Worm (Caenorhabditis elegans): Measurements from ENCODE around the gene che-10.

che-10 gene

DNA sequence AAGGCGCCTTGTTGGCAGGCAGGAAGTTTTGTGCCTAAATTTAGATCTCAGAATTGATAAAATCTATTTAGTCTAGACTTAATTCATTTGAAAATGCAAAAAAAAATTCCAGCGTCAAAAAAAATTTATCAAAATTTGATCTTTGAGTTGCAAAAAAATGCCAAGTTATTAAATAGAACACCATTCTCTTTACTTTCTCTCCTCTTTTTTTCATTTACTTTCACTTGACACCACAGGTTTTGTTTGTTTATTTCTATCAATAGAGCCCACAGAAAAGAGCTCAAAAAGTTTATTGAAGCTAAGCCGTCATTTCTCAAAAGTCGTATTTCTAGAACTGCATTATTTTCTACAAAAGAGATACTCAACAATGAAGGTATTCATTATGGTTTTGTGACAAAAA, 25.4 kb downstream of the che-10 start, which contains the start of gene pqn-35:
Gene pqn-35 (plus strand): TSS at position 301 of the 400 bp plus-strand sequence.
- TF ChIP-seq nhr-28 (tag; optimal IDR thresholded peaks at IDR 0.05) (no peak), mab-5 (tag; optimal IDR thresholded peaks at IDR 0.05) (no peak), sem-2 (GFP tag; optimal IDR thresholded peaks at IDR 0.05) (no peak), nhr-76 (tag; optimal IDR thresholded peaks at IDR 0.05) (no peak), zip-8 (tag; optimal IDR thresholded peaks at IDR 0.05) (no peak), mep-1 (tag; optimal IDR thresholded peaks at IDR 0.05) (no peak), snpc-4 (tag; optimal IDR thresholded peaks at IDR 0.05) (no peak), tbx-8 (GFP tag; optimal IDR thresholded peaks at IDR 0.05) (no peak), ham-2 (GFP tag; optimal IDR thresholded peaks at IDR 0.05) (no peak), elt-1 (tag; optimal IDR thresholded peaks at IDR 0.05; ENCODE audit: borderline replicate concordance, insufficient read depth) (no peak)

DNA sequence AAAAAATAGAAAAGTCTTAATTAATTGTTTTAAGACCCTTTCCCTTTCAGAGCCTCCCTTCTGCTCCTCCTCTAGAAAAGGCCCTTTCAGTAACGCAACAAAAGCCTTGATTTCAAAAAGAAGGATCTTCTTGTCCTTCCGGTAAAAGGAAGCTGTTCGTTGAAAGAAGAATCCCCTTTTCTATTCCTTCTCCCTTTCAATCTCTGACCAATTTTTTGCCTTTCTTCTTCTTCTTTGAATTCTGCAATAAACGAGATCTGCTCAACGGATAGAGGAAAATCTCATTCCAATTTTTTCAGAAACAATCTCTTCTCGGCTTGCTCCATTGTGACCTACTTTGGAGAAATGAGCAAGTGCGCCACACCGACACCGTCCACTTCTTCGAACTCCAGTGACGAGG, 30.1 kb downstream of the che-10 start, which contains the start of gene F35D11.3:
Gene F35D11.3 (plus strand): TSS at position 300 of the 400 bp plus-strand sequence.
- TF ChIP-seq sem-2 (GFP tag; optimal IDR thresholded peaks at IDR 0.05) (no peak), ztf-11 (tag; optimal IDR thresholded peaks at IDR 0.05) (no peak), ceh-43 (GFP tag; optimal IDR thresholded peaks at IDR 0.05) (no peak), flh-1 (GFP tag; optimal IDR thresholded peaks at IDR 0.05) (no peak), tbx-8 (GFP tag; optimal IDR thresholded peaks at IDR 0.05) (no peak), unc-39 (tag; optimal IDR thresholded peaks at IDR 0.05) (no peak), pha-4 (tag; optimal IDR thresholded peaks at IDR 0.05) (no peak), lin-13 (tag; optimal IDR thresholded peaks at IDR 0.05) (no peak), bed-3 (GFP tag; optimal IDR thresholded peaks at IDR 0.05) (no peak), drap-1 (GFP tag; optimal IDR thresholded peaks at IDR 0.05) (no peak), mls-2 (tag; optimal IDR thresholded peaks at IDR 0.05) (no peak), M03D4.4 (tag; optimal IDR thresholded peaks at IDR 0.05) (no peak), unc-120 (tag; optimal IDR thresholded peaks at IDR 0.05; ENCODE audit: poor library complexity, severe bottlenecking) (no peak)

DNA sequence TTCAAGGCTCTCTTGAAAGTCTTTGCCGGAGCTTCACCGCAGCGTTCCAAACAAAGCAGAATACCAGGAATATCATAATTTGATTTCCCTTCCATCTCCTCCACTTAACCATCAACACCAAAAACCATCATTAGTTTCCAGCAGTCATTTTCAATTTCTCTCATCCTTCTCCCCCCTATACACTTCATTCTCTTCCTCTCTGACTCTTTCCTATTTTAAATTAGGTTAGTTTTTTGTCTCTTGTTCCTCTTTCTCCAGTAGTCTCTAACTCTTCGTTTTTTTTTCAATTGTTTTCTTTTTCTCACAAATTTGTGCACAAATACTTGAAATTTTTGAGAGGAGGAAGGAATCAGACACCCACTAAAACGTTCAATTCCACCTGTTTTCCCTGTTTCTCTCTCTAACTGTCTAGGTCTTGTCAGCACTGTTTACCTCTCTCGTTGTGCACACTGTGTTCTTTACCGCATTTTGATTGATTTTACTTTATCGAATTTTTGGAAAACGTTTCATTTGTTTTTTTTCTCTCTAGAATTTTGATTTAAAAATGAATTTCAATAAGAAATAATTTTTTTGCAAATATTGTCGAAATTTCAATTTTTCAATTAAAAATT, 31.3 kb downstream of the che-10 start:
- TF ChIP-seq ces-1 (GFP tag; optimal IDR thresholded peaks at IDR 0.05) (peak; percentile 35), bed-3 (GFP tag; optimal IDR thresholded peaks at IDR 0.05) (no peak)

DNA sequence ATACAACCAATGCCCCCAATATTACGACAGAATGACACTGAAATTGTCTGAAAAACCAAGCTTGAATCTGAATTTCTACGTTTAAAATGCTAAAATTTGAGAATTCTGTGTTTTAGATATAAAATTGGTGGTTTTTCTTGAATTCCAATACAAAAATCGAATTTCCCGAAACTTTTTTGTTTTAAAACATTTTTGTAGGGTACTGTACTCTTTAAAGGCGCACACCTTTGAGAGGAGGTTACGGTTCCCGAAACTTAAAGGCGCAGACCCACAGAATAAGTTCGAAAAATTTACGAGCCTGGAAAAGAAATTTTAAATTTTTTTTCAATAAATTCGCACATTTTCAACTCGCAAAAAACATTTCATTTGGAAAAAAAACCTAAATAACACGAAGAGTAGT, 33.5 kb downstream of the che-10 start:
- no peak for TF ChIP-seq ceh-39 (tag; optimal IDR thresholded peaks at IDR 0.05)

DNA sequence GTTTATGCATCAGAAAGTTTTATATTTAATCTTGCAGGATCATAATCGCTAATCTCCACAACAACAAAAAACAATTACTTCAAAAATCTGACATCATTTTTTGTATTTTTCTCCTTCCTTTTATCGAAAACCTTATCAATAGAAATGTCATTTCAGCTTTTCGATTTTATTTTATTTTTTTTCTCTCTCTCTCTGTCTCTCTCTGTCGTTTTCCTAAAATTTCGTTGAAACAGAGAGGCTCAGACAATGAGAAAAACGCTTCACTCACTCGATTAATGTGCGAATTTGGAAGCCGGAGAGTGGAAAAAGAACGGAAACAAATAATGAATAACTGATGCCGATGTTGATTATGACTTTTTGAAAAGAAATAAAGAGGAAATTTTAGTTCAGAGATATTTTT, 34.0 kb downstream of the che-10 start:
- TF ChIP-seq ceh-39 (tag; optimal IDR thresholded peaks at IDR 0.05) (no peak), elt-3 (tag; optimal IDR thresholded peaks at IDR 0.05) (no peak), sptf-1 (tag; optimal IDR thresholded peaks at IDR 0.05) (no peak), blmp-1 (tag; optimal IDR thresholded peaks at IDR 0.05) (no peak), lin-32 (GFP tag; optimal IDR thresholded peaks at IDR 0.05) (no peak), hlh-1 (tag; optimal IDR thresholded peaks at IDR 0.05) (no peak), M03D4.4 (tag; optimal IDR thresholded peaks at IDR 0.05) (no peak), unc-120 (tag; optimal IDR thresholded peaks at IDR 0.05; ENCODE audit: poor library complexity, severe bottlenecking) (no peak), mep-1 (tag; optimal IDR thresholded peaks at IDR 0.05) (no peak), bed-3 (GFP tag; optimal IDR thresholded peaks at IDR 0.05) (no peak), nhr-12 (tag; optimal IDR thresholded peaks at IDR 0.05) (no peak), unc-39 (tag; optimal IDR thresholded peaks at IDR 0.05) (no peak), ztf-11 (tag; optimal IDR thresholded peaks at IDR 0.05) (no peak), zip-8 (tag; optimal IDR thresholded peaks at IDR 0.05) (no peak), lsy-2 (tag; optimal IDR thresholded peaks at IDR 0.05) (no peak), drap-1 (GFP tag; optimal IDR thresholded peaks at IDR 0.05) (no peak)

DNA sequence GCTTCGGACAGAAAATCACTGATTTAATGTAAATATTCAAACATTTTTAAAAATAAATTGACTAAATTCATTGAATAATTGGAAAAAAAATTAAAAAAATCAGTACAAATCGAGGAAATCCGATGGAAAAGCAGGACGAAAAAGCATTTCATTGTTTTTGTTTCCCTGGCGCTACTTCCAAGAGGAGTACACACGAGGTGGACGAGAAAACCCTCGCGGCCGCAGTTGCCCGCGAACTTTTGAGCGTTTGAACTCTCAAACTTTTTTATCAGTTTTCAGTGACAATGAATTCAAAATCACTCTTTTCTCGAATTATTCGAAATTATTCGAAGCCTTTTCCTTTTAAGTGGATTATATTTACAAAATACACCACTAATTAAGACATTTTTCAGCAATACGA, 35.1 kb downstream of the che-10 start, which contains the start of gene F35D11.4:
Gene F35D11.4 (plus strand): TSS at position 393 of the 400 bp plus-strand sequence.
- TF ChIP-seq sem-2 (GFP tag; optimal IDR thresholded peaks at IDR 0.05) = no peak
- TF ChIP-seq ztf-11 (tag; optimal IDR thresholded peaks at IDR 0.05) = no peak
- TF ChIP-seq lin-13 (tag; optimal IDR thresholded peaks at IDR 0.05) = peak; percentile 34
- peak; percentile 20 for TF ChIP-seq lsy-2 (tag; optimal IDR thresholded peaks at IDR 0.05)
- TF ChIP-seq sptf-1 (tag; optimal IDR thresholded peaks at IDR 0.05) = peak; percentile 43
- TF ChIP-seq unc-120 (tag; optimal IDR thresholded peaks at IDR 0.05; ENCODE audit: poor library complexity, severe bottlenecking) = no peak
- no peak for TF ChIP-seq nhr-2 (tag; optimal IDR thresholded peaks at IDR 0.05)
- TF ChIP-seq nhr-76 (tag; optimal IDR thresholded peaks at IDR 0.05) = no peak
- TF ChIP-seq blmp-1 (tag; optimal IDR thresholded peaks at IDR 0.05) = no peak
- TF ChIP-seq mep-1 (tag; optimal IDR thresholded peaks at IDR 0.05) = peak; percentile 17
